Worm (Caenorhabditis elegans): ENCODE results near the gene ZK856.19.

Gene ZK856.19

DNA sequence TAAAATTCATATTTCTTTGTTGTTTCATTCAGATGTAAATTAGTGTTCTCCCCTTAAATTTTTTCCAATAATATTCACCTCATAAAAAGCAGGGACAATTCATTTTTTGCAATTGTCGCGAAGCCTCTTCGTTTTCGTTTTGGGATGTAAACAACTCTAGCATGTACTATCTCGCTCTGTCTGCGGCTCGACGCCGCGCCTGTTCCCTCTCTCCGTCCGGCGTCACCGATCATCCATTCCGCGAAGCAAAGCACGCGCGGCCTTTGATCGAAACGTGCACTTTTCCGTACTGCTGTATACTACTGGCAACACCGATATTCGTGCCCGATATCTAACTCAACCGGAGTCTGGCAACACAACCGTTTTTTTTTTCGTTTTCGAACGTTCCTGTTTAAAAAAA is 42.3 kb upstream of the ZK856.19 start (continued):
- TF ChIP-seq saeg-2 (GFP tag; IDR thresholded peaks at IDR 0.05): no peak
- TF ChIP-seq mxl-3 (GFP tag; optimal IDR thresholded peaks at IDR 0.05): no peak
- TF ChIP-seq nhr-77 (tag; optimal IDR thresholded peaks at IDR 0.05): no peak
- no peak for TF ChIP-seq F44E2.7 (GFP tag; IDR thresholded peaks at IDR 0.05)
- TF ChIP-seq set-16 (GFP tag; IDR thresholded peaks at IDR 0.05): peak; percentile 52
- TF ChIP-seq aha-1 (tag): no peak
- no peak for TF ChIP-seq hmg-1.1 (GFP tag; IDR thresholded peaks at IDR 0.05)
- no peak for TF ChIP-seq nhr-42 (GFP tag; IDR thresholded peaks at IDR 0.05)
- no peak for TF ChIP-seq pha-4 (GFP tag; IDR thresholded peaks at IDR 0.05)
- TF ChIP-seq pha-4 (tag; optimal IDR thresholded peaks at IDR 0.05): no peak
- TF ChIP-seq daf-8 (GFP tag; IDR thresholded peaks at IDR 0.05): no peak
- TF ChIP-seq ZK546.5 (tag; optimal IDR thresholded peaks at IDR 0.05): no peak
- no peak for TF ChIP-seq cey-2 (tag; optimal IDR thresholded peaks at IDR 0.05; ENCODE audit: borderline replicate concordance, insufficient read depth)
- TF ChIP-seq Y5F2A.4 (GFP tag; optimal IDR thresholded peaks at IDR 0.05): no peak
- no peak for TF ChIP-seq mep-1 (tag; optimal IDR thresholded peaks at IDR 0.05)
- no peak for TF ChIP-seq lin-29 (GFP tag; IDR thresholded peaks at IDR 0.05)
- TF ChIP-seq ceh-82 (tag; optimal IDR thresholded peaks at IDR 0.05): no peak
- no peak for TF ChIP-seq nhr-48 (tag; optimal IDR thresholded peaks at IDR 0.05)
- TF ChIP-seq daf-16 (GFP tag; optimal IDR thresholded peaks at IDR 0.05): peak in 1 of 2 experiments; percentile 32
- TF ChIP-seq daf-16 (tag; optimal IDR thresholded peaks at IDR 0.05): peak; percentile 84
- TF ChIP-seq nhr-111 (GFP tag; optimal IDR thresholded peaks at IDR 0.05): no peak
- TF ChIP-seq lin-15B (tag; optimal IDR thresholded peaks at IDR 0.05): no peak
- no peak for TF ChIP-seq tag-97 (GFP tag; IDR thresholded peaks at IDR 0.05)
- no peak for TF ChIP-seq Y105C5A.15 (GFP tag; IDR thresholded peaks at IDR 0.05)

ce11 chrV:10246443-10246885 is 41.8 kb upstream of the ZK856.19 start:
- TF ChIP-seq sdz-12 (GFP tag; optimal IDR thresholded peaks at IDR 0.05) (no peak), tag-97 (GFP tag; IDR thresholded peaks at IDR 0.05) (no peak), nhr-237 (tag; optimal IDR thresholded peaks at IDR 0.05) (no peak), cey-2 (tag; optimal IDR thresholded peaks at IDR 0.05; ENCODE audit: borderline replicate concordance, insufficient read depth) (no peak), php-3 (GFP tag; IDR thresholded peaks at IDR 0.05) (no peak), F37D6.2 (tag; optimal IDR thresholded peaks at IDR 0.05) (no peak), nhr-76 (tag; optimal IDR thresholded peaks at IDR 0.05) (no peak), daf-12 (tag; optimal IDR thresholded peaks at IDR 0.05) (no peak), nhr-11 (tag; optimal IDR thresholded peaks at IDR 0.05) (peak; percentile 78), zag-1 (tag; optimal IDR thresholded peaks at IDR 0.05) (no peak), ceh-28 (tag; optimal IDR thresholded peaks at IDR 0.05) (no peak), nhr-41 (GFP tag; IDR thresholded peaks at IDR 0.05) (no peak), Y105C5A.15 (GFP tag; IDR thresholded peaks at IDR 0.05) (no peak), zip-11 (GFP tag; IDR thresholded peaks at IDR 0.05) (no peak), D1046.2 (GFP tag; IDR thresholded peaks at IDR 0.05) (no peak), unc-130 (GFP tag; optimal IDR thresholded peaks at IDR 0.05) (peak; percentile 42), pha-4 (GFP tag; IDR thresholded peaks at IDR 0.05) (no peak), pha-4 (tag; optimal IDR thresholded peaks at IDR 0.05) (no peak), ces-1 (GFP tag; optimal IDR thresholded peaks at IDR 0.05) (no peak), lin-38 (GFP tag; IDR thresholded peaks at IDR 0.05) (no peak), dmd-8 (GFP tag; IDR thresholded peaks at IDR 0.05) (no peak), egl-43 (GFP tag; IDR thresholded peaks at IDR 0.05) (no peak), snpc-1.2 (GFP tag; IDR thresholded peaks at IDR 0.05) (no peak), Y75B8A.6 (GFP tag; IDR thresholded peaks at IDR 0.05) (no peak), aly-2 (tag; optimal IDR thresholded peaks at IDR 0.05) (no peak), mep-1 (tag; optimal IDR thresholded peaks at IDR 0.05) (peak; percentile 57), aha-1 (tag) (peak; percentile 96), mxl-2 (GFP tag; conservative IDR thresholded peaks at IDR 0.05) (no peak), jun-1 (tag; optimal IDR thresholded peaks at IDR 0.05) (no peak), set-16 (GFP tag; IDR thresholded peaks at IDR 0.05) (no peak), tra-1 (GFP tag; IDR thresholded peaks at IDR 0.05) (no peak), nhr-25 (tag; optimal IDR thresholded peaks at IDR 0.05; ENCODE audit: borderline replicate concordance, insufficient read depth) (no peak), vab-7 (GFP tag; IDR thresholded peaks at IDR 0.05) (no peak), F49E8.2 (tag; optimal IDR thresholded peaks at IDR 0.05; ENCODE audit: borderline replicate concordance) (no peak), lin-15B (tag; optimal IDR thresholded peaks at IDR 0.05) (no peak), lir-3 (tag; optimal IDR thresholded peaks at IDR 0.05) (no peak)

All from whole organism, L4 larva.